Worm (Caenorhabditis elegans) whole organism, L4 larva: ENCODE results near the gene math-21.

Source experiments
- aha-1 ChIP-seq: fragments of 150-350 bp; peaks from one replicate; lab custom pipeline; 2014; ENCODE audit warnings: missing biosample characterization, missing genetic modification characterization
- ama-1 ChIP-seq: fragments of 150-350 bp; optimal IDR thresholded peaks from 2 replicates; lab custom pipeline; 2014; ENCODE audit warnings: inconsistent platforms, mixed read lengths
- duxl-1 ChIP-seq: sonication (generic microtip); optimal IDR thresholded peaks from 2 replicates; lab custom pipeline; 2016; ENCODE audit warnings: mild to moderate bottlenecking, missing genetic modification characterization, moderate library complexity, missing compliant biosample characterization; ENCODE audit not compliant: poor library complexity
- lin-15B ChIP-seq: fragments of 150-350 bp; sonication (generic microtip); optimal IDR thresholded peaks from 3 replicates; lab custom pipeline; 2014; ENCODE audit warnings: missing biosample characterization, missing genetic modification characterization
- lin-38 ChIP-seq: fragments of 200-800 bp; sonication (Bioruptor generic); IDR thresholded peaks from 2 replicates; pipeline ENCODE4 v1.3.6; 2022; ENCODE audit warnings: missing genetic modification reagents, missing genetic modification characterization, missing compliant biosample characterization
- lin-39 ChIP-seq: fragments of 150-350 bp; optimal IDR thresholded peaks from 2 replicates; lab custom pipeline; 2014; ENCODE audit warnings: missing biosample characterization, missing genetic modification reagents, missing genetic modification characterization
- mdt-29 ChIP-seq: fragments of 200-800 bp; sonication (Bioruptor generic); IDR thresholded peaks from 2 replicates; pipeline ENCODE4 v1.3.6; 2022; ENCODE audit warnings: missing genetic modification reagents, missing genetic modification characterization, missing compliant biosample characterization
- mep-1 ChIP-seq: fragments of 150-350 bp; sonication (generic microtip); optimal IDR thresholded peaks from 3 replicates; lab custom pipeline; 2014; ENCODE audit warnings: missing biosample characterization, missing genetic modification characterization
- nhr-10 ChIP-seq: fragments of 150-350 bp; optimal IDR thresholded peaks from 2 replicates; lab custom pipeline; 2014; ENCODE audit warnings: missing biosample characterization, missing genetic modification characterization
- nhr-6 ChIP-seq: fragments of 150-350 bp; optimal IDR thresholded peaks from 2 replicates; lab custom pipeline; 2014; ENCODE audit warnings: missing biosample characterization, missing genetic modification characterization
- pha-4 ChIP-seq, 2 experiments: fragments of 150-350 bp in 1 of 2; fragments of 200-800 bp in 1 of 2; sonication (Bioruptor generic) in 1 of 2; IDR thresholded peaks in 1 of 2; optimal IDR thresholded peaks in 1 of 2; 2 replicates each; pipeline versions ENCODE4 v1.3.6 to Lab custom; 2014 to 2022; ENCODE audit warnings: missing genetic modification characterization in 2 of 2, missing genetic modification reagents in 2 of 2, missing biosample characterization in 1 of 2, missing compliant biosample characterization in 1 of 2
- snpc-4 ChIP-seq: fragments of 150-350 bp; optimal IDR thresholded peaks from 2 replicates; lab custom pipeline; 2014; ENCODE audit warnings: missing biosample characterization, missing genetic modification characterization
- unc-39 ChIP-seq: sonication (generic microtip); optimal IDR thresholded peaks from 2 replicates; lab custom pipeline; 2017; ENCODE audit warnings: missing biosample characterization, missing genetic modification characterization
- zag-1 ChIP-seq: fragments of 150-350 bp; optimal IDR thresholded peaks from 2 replicates; lab custom pipeline; 2014; ENCODE audit warnings: missing biosample characterization, missing genetic modification characterization

ce11 chrII:2042447-2042846, 48.6 kb downstream of the math-21 start, which contains the start of gene bath-20:
- TF ChIP-seq snpc-4 (tag; lab: Kevin White, UChicago) (no peak), pha-4 (GFP tag; IDR thresholded peaks at IDR 0.05; lab: Robert Waterston, UW) (no peak), pha-4 (tag; optimal IDR thresholded peaks at IDR 0.05; lab: Kevin White, UChicago) (no peak), aha-1 (tag; lab: Kevin White, UChicago) (no peak), mdt-29 (GFP tag; lab: Robert Waterston, UW) (no peak), nhr-6 (no peak), lin-39 (tag; lab: Kevin White, UChicago) (no peak), ama-1 (lab: Kevin White, UChicago) (no peak), lin-38 (GFP tag; lab: Robert Waterston, UW) (no peak), mep-1 (tag; lab: Kevin White, UChicago) (no peak), lin-15B (tag; lab: Kevin White, UChicago) (no peak), nhr-10 (tag; lab: Kevin White, UChicago) (no peak), duxl-1 (tag; lab: Kevin White, UChicago) (no peak), unc-39 (tag; lab: Kevin White, UChicago) (no peak), zag-1 (tag; lab: Kevin White, UChicago) (no peak)
